Worm (Caenorhabditis elegans) whole organism, early embryonic: Measurements from ENCODE around the gene srbc-48.
"Not testable (repeated sequence)": the region's sequence is repeated elsewhere in the genome, so short reads cannot be mapped to it uniquely, and the experiment has no call there.

Experiments
- B0310.2 ChIP-seq: sonication (generic microtip); optimal IDR thresholded peaks from 2 replicates; lab custom pipeline; 2016; ENCODE audit warnings: mild to moderate bottlenecking, missing genetic modification characterization, missing compliant biosample characterization
- F13C5.2 ChIP-seq: sonication (generic microtip); optimal IDR thresholded peaks from 2 replicates; lab custom pipeline; 2017; ENCODE audit warnings: mild to moderate bottlenecking, missing genetic modification characterization, inconsistent platforms, missing compliant biosample characterization
- aly-1 ChIP-seq: sonication (generic microtip); optimal IDR thresholded peaks from 2 replicates; lab custom pipeline; 2016; ENCODE audit warnings: missing genetic modification characterization, missing compliant biosample characterization
- ama-1 ChIP-seq: fragments of 150-350 bp; optimal IDR thresholded peaks from 2 replicates; lab custom pipeline; 2014
- ceh-13 ChIP-seq: fragments of 200-800 bp; sonication (Bioruptor generic); optimal IDR thresholded peaks from 2 replicates; lab custom pipeline; 2018; ENCODE audit warnings: mild to moderate bottlenecking, missing genetic modification characterization, missing compliant biosample characterization
- ceh-36 ChIP-seq: sonication (generic microtip); optimal IDR thresholded peaks from 2 replicates; lab custom pipeline; 2016; ENCODE audit warnings: missing genetic modification characterization, inconsistent platforms, missing compliant biosample characterization
- ets-7 ChIP-seq: sonication (generic microtip); optimal IDR thresholded peaks from 2 replicates; lab custom pipeline; 2016; ENCODE audit warnings: missing genotype, missing genetic modification characterization, missing compliant biosample characterization
- flt-1 ChIP-seq: fragments of 200-800 bp; sonication (Bioruptor generic); IDR thresholded peaks from 2 replicates; pipeline ENCODE4 v1.3.6; 2022; ENCODE audit warnings: missing genetic modification characterization, missing compliant biosample characterization
- hmbx-1 ChIP-seq: sonication (generic microtip); optimal IDR thresholded peaks from 2 replicates; lab custom pipeline; 2016; ENCODE audit warnings: mild to moderate bottlenecking, missing genetic modification characterization, missing compliant biosample characterization
- hmg-4 ChIP-seq: fragments of 200-800 bp; sonication (Bioruptor generic); optimal IDR thresholded peaks from 2 replicates; lab custom pipeline; 2018; ENCODE audit warnings: mild to moderate bottlenecking, missing genetic modification characterization, missing compliant biosample characterization
- hnd-1 ChIP-seq: sonication (generic microtip); optimal IDR thresholded peaks from 2 replicates; lab custom pipeline; 2016; ENCODE audit warnings: missing genetic modification characterization, missing compliant biosample characterization
- pes-1 ChIP-seq: fragments of 200-800 bp; sonication (Bioruptor generic); IDR thresholded peaks from 2 replicates; pipeline ENCODE4 v1.3.6; 2022; ENCODE audit warnings: missing genetic modification reagents, missing genetic modification characterization, missing compliant biosample characterization
- scrt-1 ChIP-seq: fragments of 200-800 bp; sonication (Bioruptor generic); IDR thresholded peaks from 2 replicates; pipeline ENCODE4 v1.3.6; 2022; ENCODE audit warnings: missing genetic modification characterization, missing compliant biosample characterization
- sea-1 ChIP-seq: fragments of 200-800 bp; sonication (Bioruptor generic); conservative IDR thresholded peaks from 2 replicates; pipeline ENCODE4 v1.3.6; 2022; ENCODE audit warnings: missing genetic modification characterization, missing compliant biosample characterization
- tbx-11 ChIP-seq: fragments of 200-800 bp; sonication (Bioruptor generic); IDR thresholded peaks from 2 replicates; pipeline ENCODE4 v1.3.6; 2022; ENCODE audit warnings: missing genetic modification characterization, missing compliant biosample characterization
- tbx-37 ChIP-seq: fragments of 200-800 bp; sonication (Bioruptor generic); conservative IDR thresholded peaks from 2 replicates; pipeline ENCODE4 v1.3.6; 2022; ENCODE audit warnings: missing genetic modification reagents, missing genetic modification characterization, missing compliant biosample characterization
- tra-4 ChIP-seq: sonication (generic microtip); optimal IDR thresholded peaks from 2 replicates; lab custom pipeline; 2017; ENCODE audit warnings: missing genetic modification characterization, missing compliant biosample characterization

srbc-48 gene

DNA sequence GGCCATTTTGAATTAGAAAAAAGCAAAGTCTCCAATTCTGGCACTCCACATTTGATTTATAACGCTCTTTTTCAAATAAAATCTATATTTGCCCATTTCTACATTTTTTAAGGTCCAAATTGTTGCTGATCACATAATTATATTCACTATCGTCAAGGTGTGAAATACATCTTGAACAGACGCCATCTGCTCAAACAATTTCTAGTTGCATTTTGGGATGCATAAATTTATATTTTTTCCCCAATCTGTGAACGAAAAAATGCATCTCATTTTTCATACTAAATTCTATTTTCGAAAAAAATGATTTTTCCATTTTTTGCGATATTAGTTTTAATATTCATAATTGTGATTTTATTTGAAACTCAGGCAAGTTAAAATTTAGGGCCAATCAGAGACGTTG is 26.8 kb upstream of the srbc-48 start, which contains the start of gene T26E4.7:
TSS of gene T26E4.7 (plus strand) at position 301 of the 400 bp plus-strand sequence.
- TF ChIP-seq ama-1 (lab: Kevin White, UChicago) (no peak), hmbx-1 (no peak)

DNA sequence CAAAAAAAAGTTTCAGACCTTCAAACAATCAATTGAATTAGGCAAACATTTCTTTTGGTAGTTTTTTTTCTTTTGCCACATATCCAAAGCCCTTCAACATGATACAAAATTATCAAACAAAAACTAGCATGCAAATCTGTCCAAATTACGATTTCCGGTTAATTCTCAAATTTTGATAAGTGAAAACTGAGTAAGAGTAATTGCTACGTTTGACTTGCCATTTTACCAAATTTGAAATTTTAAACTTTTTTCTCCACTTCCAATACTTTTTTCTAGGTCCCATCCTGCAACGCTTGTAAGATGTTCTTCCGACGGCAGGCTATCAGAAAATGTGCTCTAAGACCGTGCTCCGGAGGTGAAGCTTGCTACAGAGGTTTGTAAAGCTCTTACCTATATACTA is 24.0 kb upstream of the srbc-48 start, which contains the start of gene nhr-223:
TSS of gene nhr-223 (plus strand) at position 301 of the 400 bp plus-strand sequence.
- no peak for TF ChIP-seq hmbx-1
- TF ChIP-seq pes-1 (GFP tag; lab: Robert Waterston, UW): no peak
- TF ChIP-seq hmg-4 (GFP tag; lab: Kevin White, UChicago): no peak
- no peak for TF ChIP-seq F13C5.2 (tag; lab: Kevin White, UChicago)
- TF ChIP-seq ceh-13 (GFP tag; lab: Kevin White, UChicago): no peak
- TF ChIP-seq flt-1: no peak
- no peak for TF ChIP-seq scrt-1 (GFP tag; lab: Robert Waterston, UW)
- no peak for TF ChIP-seq hnd-1 (tag; lab: Kevin White, UChicago)
- no peak for TF ChIP-seq ets-7
- TF ChIP-seq ceh-36 (tag; lab: Kevin White, UChicago): no peak
- no peak for TF ChIP-seq aly-1 (tag; lab: Kevin White, UChicago)
- no peak for TF ChIP-seq sea-1

DNA sequence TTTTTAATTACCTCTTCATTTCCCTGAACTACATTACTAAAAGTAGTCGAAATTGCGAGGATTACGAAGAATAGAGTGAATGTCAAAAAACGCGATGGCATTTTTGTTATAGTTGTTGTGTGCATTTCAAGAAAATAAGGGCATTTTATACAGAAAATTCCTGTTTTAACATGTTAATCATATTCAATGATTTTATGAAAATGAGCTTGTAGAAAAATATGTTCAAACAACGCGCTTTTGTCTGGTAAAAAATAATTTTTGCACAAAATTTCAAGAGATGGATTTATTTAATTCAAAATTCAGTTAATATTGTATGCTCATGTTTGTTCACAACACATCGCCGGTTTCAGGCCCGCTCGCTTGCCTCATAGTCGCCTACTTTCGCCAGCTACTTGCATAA is 22.0 kb upstream of the srbc-48 start, which contains the start of gene T26E4.10:
TSS of gene T26E4.10 (minus strand) at position 101 of the 400 bp plus-strand sequence.
- TF ChIP-seq tbx-37: no peak

- not testable (repeated sequence) for TF ChIP-seq ama-1 (lab: Kevin White, UChicago); hmg-4 (GFP tag; lab: Kevin White, UChicago); scrt-1 (GFP tag; lab: Robert Waterston, UW)
Measured at ce11 chrV:15802623-15803022, 17.5 kb upstream of the srbc-48 start, which contains the start of gene T26E4.9. T26E4.9 (minus strand) TSS chrV:15802723.

DNA sequence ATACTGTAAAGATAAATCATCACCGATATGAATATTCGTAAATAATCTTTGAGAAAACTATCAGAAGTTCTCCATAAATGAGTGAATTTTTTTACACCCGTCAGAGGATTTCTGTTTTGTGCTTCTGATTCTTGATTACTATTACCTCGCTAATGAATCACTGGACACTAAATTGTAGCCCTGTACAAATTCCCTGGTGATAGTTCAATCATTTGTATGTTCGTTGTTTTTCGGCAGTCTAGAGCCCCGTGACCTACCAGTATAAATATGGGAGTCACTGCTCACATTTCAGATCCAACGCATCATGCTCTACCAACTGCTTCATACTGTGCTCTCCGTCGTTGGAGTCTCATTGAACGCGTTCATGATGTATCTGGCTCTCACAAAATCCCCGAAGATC is 17.0 kb upstream of the srbc-48 start, which contains the start of gene srd-27:
TSS of gene srd-27 (plus strand) at position 301 of the 400 bp plus-strand sequence.
- not testable (repeated sequence) for TF ChIP-seq ceh-36 (tag; lab: Kevin White, UChicago); scrt-1 (GFP tag; lab: Robert Waterston, UW); hmbx-1

DNA sequence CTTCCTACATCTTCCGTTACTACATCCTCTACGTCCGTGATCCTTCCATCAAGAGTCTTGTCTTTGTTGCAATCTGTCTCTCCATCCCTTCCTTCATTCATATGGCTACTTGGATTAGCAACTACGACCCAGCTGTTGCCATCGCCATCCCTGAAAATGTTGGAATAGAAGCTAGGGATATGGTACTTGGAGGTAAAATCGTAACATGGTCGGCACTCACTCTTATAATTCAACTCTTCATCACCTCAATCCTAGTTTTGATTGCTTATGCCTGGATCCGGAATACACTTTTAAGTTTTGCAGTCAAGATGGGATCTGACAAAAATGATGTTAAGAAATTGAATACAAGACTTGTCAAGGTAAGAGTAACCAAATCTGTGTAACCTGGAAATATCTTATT is 16.3 kb upstream of the srbc-48 start, which contains the start of gene T26E4.18:
TSS of gene T26E4.18 (minus strand) at position 101 of the 400 bp plus-strand sequence.
- not testable (repeated sequence) for TF ChIP-seq hmg-4 (GFP tag; lab: Kevin White, UChicago); ets-7; hnd-1 (tag; lab: Kevin White, UChicago)

DNA sequence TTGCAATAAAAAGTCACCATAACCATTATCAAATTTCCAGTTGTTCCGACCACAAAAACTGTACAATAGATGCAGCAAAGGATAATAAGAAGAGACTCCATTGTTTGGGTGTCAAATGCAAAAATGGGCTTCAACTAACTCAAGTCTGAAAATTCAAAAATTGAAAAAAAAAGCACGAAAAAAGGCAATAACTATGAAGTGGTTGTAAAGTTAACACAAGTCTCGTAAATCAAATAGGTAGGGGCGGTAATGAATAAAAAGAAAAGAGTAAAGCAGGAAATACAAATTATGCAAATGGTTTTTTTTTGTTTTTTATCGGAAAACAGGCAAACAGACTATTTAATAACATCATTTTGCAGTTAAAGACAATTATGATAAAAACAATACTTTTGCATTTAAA is 12.7 kb upstream of the srbc-48 start, which contains the start of gene srsx-38:
TSS of gene srsx-38 (minus strand) at position 101 of the 400 bp plus-strand sequence.
- TF ChIP-seq ceh-36 (tag; lab: Kevin White, UChicago); tbx-11 (GFP tag; lab: Robert Waterston, UW); sea-1: not testable (repeated sequence)

DNA sequence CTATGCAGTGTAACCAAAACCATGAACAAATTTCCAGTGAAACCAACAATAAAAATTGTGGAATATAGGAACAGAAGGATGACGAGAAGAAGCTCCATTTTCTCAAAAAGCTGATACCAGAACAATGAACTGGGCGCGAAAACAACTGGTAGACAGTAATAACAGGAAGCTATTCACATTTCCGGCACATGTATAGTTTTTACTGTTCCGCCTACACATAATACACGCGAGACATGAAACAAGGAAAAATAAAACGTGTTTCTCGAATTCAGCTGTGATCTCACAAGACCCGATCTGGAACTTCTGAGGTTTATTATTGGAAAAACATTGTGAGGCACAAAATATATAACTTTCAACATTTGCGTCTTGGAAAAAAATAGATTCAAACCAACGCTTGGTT is 10.5 kb upstream of the srbc-48 start, which contains the start of gene srsx-36:
TSS of gene srsx-36 (minus strand) at position 101 of the 400 bp plus-strand sequence.
- TF ChIP-seq pes-1 (GFP tag; lab: Robert Waterston, UW) (no peak), ets-7 (no peak)

DNA sequence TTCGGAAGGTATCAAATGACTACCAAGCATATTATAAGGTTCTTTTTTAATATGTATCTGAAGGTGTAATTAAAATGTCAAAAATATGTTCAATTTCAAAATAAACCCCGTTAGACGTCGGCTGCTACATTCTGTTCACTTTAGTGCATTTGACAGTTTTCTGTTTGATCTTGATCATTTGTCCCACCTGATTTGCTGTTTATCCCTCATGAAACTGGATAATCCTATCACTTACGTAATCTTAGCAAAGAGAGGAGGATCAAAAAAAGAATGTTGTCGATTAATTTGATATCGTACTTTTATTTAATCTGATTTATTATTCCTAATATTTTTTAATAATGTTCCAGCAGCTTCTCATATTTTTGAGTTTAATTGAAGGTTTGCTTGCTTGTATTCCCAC is 9.6 kb upstream of the srbc-48 start, which contains the start of gene F54B8.1:
TSS of gene F54B8.1 (plus strand) at position 301 of the 400 bp plus-strand sequence.
- TF ChIP-seq flt-1 (no peak), scrt-1 (GFP tag; lab: Robert Waterston, UW) (no peak), tbx-11 (GFP tag; lab: Robert Waterston, UW) (no peak), B0310.2 (tag; lab: Kevin White, UChicago) (no peak), aly-1 (tag; lab: Kevin White, UChicago) (no peak), tra-4 (tag; lab: Kevin White, UChicago) (no peak), ama-1 (lab: Kevin White, UChicago) (no peak), ceh-36 (tag; lab: Kevin White, UChicago) (no peak), F13C5.2 (tag; lab: Kevin White, UChicago) (no peak), hmg-4 (GFP tag; lab: Kevin White, UChicago) (no peak), sea-1 (no peak), tbx-37 (no peak)

ce11 chrV:15811982-15812381 is 8.1 kb upstream of the srbc-48 start, which contains the start of gene nhr-282:
nhr-282 (plus strand) TSS chrV:15812282.
- TF ChIP-seq hmg-4 (GFP tag; lab: Kevin White, UChicago); ceh-13 (GFP tag; lab: Kevin White, UChicago); tra-4 (tag; lab: Kevin White, UChicago): not testable (repeated sequence)
